Fruit fly (Drosophila melanogaster) whole organism, adult: ENCODE results near the gene elB.
A peak's percentile ranks its signal among the peaks of the same experiment; 100 is the strongest.

Source experiments
- CG11617 ChIP-seq: fragments of 200-800 bp; sonication (Bioruptor generic); optimal IDR thresholded peaks from 2 replicates; lab custom pipeline; 2017; ENCODE audit warnings: mild to moderate bottlenecking, missing biosample characterization, missing genetic modification reagents, missing genetic modification characterization
- CG12768 ChIP-seq: fragments of 200-800 bp; sonication (Bioruptor generic); optimal IDR thresholded peaks from 2 replicates; lab custom pipeline; 2017; ENCODE audit warnings: missing biosample characterization, missing genetic modification characterization, mild to moderate bottlenecking, moderate library complexity, missing genetic modification reagents
- CG14711 ChIP-seq: fragments of 200-800 bp; sonication (Bioruptor generic); optimal IDR thresholded peaks from 2 replicates; lab custom pipeline; 2018; ENCODE audit warnings: missing biosample characterization, mild to moderate bottlenecking, missing genetic modification characterization, moderate library complexity
- CG1620 ChIP-seq: fragments of 200-800 bp; sonication (Bioruptor generic); optimal IDR thresholded peaks from 2 replicates; lab custom pipeline; 2016; ENCODE audit warnings: missing biosample characterization, missing genetic modification characterization
- CG33017 ChIP-seq: fragments of 200-800 bp; sonication (Bioruptor generic); optimal IDR thresholded peaks from 2 replicates; lab custom pipeline; 2018; ENCODE audit warnings: missing biosample characterization, mild to moderate bottlenecking, missing genetic modification characterization, moderate library complexity
- CG5204 ChIP-seq: fragments of 200-800 bp; sonication (Bioruptor generic); optimal IDR thresholded peaks from 2 replicates; lab custom pipeline; 2016; ENCODE audit warnings: missing biosample characterization, missing genetic modification characterization
- CG7045 ChIP-seq: fragments of 200-800 bp; sonication (Bioruptor generic); optimal IDR thresholded peaks from 2 replicates; lab custom pipeline; 2017; ENCODE audit warnings: missing biosample characterization, mild to moderate bottlenecking, missing genetic modification characterization
- CG7101 ChIP-seq: fragments of 200-800 bp; sonication (Bioruptor generic); optimal IDR thresholded peaks from 2 replicates; lab custom pipeline; 2018; ENCODE audit warnings: missing biosample characterization, mild to moderate bottlenecking, missing genetic modification characterization, moderate library complexity
- Clk ChIP-seq: fragments of 200-800 bp; sonication (Bioruptor generic); optimal IDR thresholded peaks from 2 replicates; lab custom pipeline; 2017; ENCODE audit warnings: missing biosample characterization, missing genetic modification characterization
- Crg-1 ChIP-seq: fragments of 200-800 bp; sonication (Bioruptor generic); optimal IDR thresholded peaks from 2 replicates; lab custom pipeline; 2016; ENCODE audit warnings: missing biosample characterization, missing genetic modification characterization
- Hr96 ChIP-seq: fragments of 200-800 bp; sonication (Bioruptor generic); optimal IDR thresholded peaks from 2 replicates; lab custom pipeline; 2016; ENCODE audit warnings: missing biosample characterization, missing genetic modification characterization
- Mnt ChIP-seq: fragments of 200-800 bp; sonication (Bioruptor generic); optimal IDR thresholded peaks from 2 replicates; lab custom pipeline; 2016; ENCODE audit warnings: missing biosample characterization, mild to moderate bottlenecking, missing genetic modification characterization
- bab1 ChIP-seq: fragments of 200-800 bp; sonication (Bioruptor generic); optimal IDR thresholded peaks from 3 replicates; lab custom pipeline; 2019; ENCODE audit warnings: missing biosample characterization, mild to moderate bottlenecking, missing genetic modification characterization, moderate library complexity
- cic ChIP-seq: fragments of 200-800 bp; sonication (Bioruptor generic); optimal IDR thresholded peaks from 2 replicates; lab custom pipeline; 2017; ENCODE audit warnings: missing biosample characterization, mild to moderate bottlenecking, missing genetic modification characterization, moderate library complexity
- cnc ChIP-seq, 2 experiments: fragments of >200 bp; optimal IDR thresholded peaks; 2 replicates each; lab custom pipeline; 2017
- kay ChIP-seq: fragments of 200-800 bp; sonication (Bioruptor generic); peaks from one replicate; lab custom pipeline; 2016; ENCODE audit warnings: missing biosample characterization, missing genetic modification characterization, borderline replicate concordance
- ovo ChIP-seq: fragments of 200-800 bp; sonication (Bioruptor generic); optimal IDR thresholded peaks from 2 replicates; lab custom pipeline; 2016; ENCODE audit warnings: missing biosample characterization, missing genetic modification characterization
- pad ChIP-seq: fragments of 200-800 bp; sonication (Bioruptor generic); optimal IDR thresholded peaks from 3 replicates; lab custom pipeline; 2017; ENCODE audit warnings: missing biosample characterization, missing genetic modification characterization, mild to moderate bottlenecking, moderate library complexity, missing genetic modification reagents
- tj ChIP-seq: fragments of 200-800 bp; sonication (Bioruptor generic); optimal IDR thresholded peaks from 3 replicates; lab custom pipeline; 2017; ENCODE audit warnings: missing biosample characterization, mild to moderate bottlenecking, missing genetic modification characterization, moderate library complexity
- toe ChIP-seq: fragments of 200-800 bp; sonication (Bioruptor generic); optimal IDR thresholded peaks from 2 replicates; lab custom pipeline; 2016; ENCODE audit warnings: missing biosample characterization, missing genetic modification characterization

The elB gene

DNA sequence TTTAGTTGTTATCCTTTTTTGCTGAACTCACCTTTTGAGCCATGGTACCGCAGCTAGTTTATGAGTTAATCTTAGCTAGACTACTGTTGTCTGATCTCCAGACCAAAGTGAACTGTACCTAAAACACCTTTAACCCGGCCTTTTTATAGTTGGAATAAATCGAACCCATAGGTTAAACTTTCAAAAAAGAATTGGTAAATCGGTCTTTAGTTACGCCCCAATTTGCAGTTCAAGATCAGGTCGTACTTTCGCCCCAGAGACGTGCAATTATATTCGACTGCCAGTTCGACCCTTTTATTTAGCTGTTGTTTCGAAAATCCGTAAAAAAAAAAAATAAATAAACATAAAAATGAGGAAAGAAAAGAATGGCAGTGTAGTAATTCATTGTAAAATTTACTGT is 15.7 kb upstream of the elB start, which contains the start of gene Cpr35B:
TSS of gene Cpr35B (minus strand) at position 101 of the 400 bp plus-strand sequence.
- TF ChIP-seq tj (GFP tag; lab: Kevin White, UChicago) (no peak), CG12768 (GFP tag; lab: Kevin White, UChicago) (no peak), toe (no peak), bab1 (GFP tag; lab: Kevin White, UChicago) (no peak), cnc (optimal IDR thresholded peaks at IDR 0.05; lab: Kevin White, UChicago) (no peak), Crg-1 (GFP tag; lab: Kevin White, UChicago) (no peak), CG14711 (tag; lab: Kevin White, UChicago) (no peak), kay (GFP tag; lab: Kevin White, UChicago) (no peak), Hr96 (GFP tag; lab: Kevin White, UChicago) (no peak), cic (no peak), CG5204 (no peak), CG33017 (tag; lab: Kevin White, UChicago) (no peak), ovo (GFP tag; lab: Kevin White, UChicago) (no peak), CG7045 (GFP tag; lab: Kevin White, UChicago) (no peak), CG1620 (GFP tag; lab: Kevin White, UChicago) (no peak), Clk (GFP tag; lab: Kevin White, UChicago) (no peak)

DNA sequence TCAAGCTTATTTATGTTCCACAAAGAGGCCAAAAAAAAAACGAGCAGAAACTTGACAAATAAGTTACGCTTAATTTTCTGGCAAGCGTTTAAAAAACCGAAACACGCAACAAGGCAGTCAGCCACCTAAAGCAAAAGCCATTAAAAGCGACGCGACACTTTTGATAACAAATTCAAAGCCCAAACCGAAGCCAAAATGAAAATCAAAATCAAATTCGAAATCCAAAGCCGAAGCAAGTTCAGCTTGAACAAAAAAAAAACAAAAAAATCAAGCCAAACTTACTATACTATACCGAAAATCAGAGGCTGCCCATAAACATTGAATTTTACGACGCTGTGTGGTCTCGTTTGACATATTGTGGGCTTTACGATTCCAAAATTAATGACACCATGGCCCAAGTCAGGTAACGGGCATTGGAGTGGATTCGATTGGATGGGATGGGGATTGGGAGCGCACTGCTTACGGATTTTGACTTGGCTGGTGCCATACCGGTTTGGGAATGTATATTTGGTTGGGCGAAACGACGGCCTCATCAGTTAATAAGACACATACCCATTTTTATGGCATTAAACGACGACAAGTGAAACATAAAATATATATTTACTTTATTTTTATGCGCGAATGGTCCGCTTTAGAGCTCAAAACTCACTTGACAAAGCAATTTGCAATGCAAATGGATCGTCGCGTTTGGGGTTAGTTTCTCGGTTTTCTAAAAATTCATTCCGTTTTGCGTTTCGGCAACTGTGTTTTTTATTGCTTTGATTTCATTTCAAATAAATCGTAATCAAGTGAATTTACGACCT is 12.9 kb upstream of the elB start:
- TF ChIP-seq cnc (optimal IDR thresholded peaks at IDR 0.05; lab: Kevin White, UChicago) (no peak), CG1620 (GFP tag; lab: Kevin White, UChicago) (no peak), tj (GFP tag; lab: Kevin White, UChicago) (no peak), CG5204 (no peak), CG12768 (GFP tag; lab: Kevin White, UChicago) (no peak), Hr96 (GFP tag; lab: Kevin White, UChicago) (no peak), CG11617 (GFP tag; lab: Kevin White, UChicago) (no peak), kay (GFP tag; lab: Kevin White, UChicago) (no peak), CG14711 (tag; lab: Kevin White, UChicago) (no peak), ovo (GFP tag; lab: Kevin White, UChicago) (no peak)

dm6 chr2L:14417231-14417630 is 7.9 kb upstream of the elB start, which contains the start of gene Pburs:
Gene Pburs (minus strand): TSS chr2L:14417331.
- TF ChIP-seq pad (no peak), Crg-1 (GFP tag; lab: Kevin White, UChicago) (no peak), CG33017 (tag; lab: Kevin White, UChicago) (no peak), bab1 (GFP tag; lab: Kevin White, UChicago) (no peak), CG11617 (GFP tag; lab: Kevin White, UChicago) (no peak)

dm6 chr2L:14414291-14414893 is 5.0 kb upstream of the elB start:
- TF ChIP-seq cnc (optimal IDR thresholded peaks at IDR 0.05; lab: Kevin White, UChicago) (no peak), CG7101 (tag; lab: Kevin White, UChicago) (no peak), CG7045 (GFP tag; lab: Kevin White, UChicago) (no peak), Mnt (no peak), Hr96 (GFP tag; lab: Kevin White, UChicago) (no peak), CG5204 (no peak), CG1620 (GFP tag; lab: Kevin White, UChicago) (no peak), Crg-1 (GFP tag; lab: Kevin White, UChicago) (no peak), kay (GFP tag; lab: Kevin White, UChicago) (no peak), cic (no peak), ovo (GFP tag; lab: Kevin White, UChicago) (no peak)

DNA sequence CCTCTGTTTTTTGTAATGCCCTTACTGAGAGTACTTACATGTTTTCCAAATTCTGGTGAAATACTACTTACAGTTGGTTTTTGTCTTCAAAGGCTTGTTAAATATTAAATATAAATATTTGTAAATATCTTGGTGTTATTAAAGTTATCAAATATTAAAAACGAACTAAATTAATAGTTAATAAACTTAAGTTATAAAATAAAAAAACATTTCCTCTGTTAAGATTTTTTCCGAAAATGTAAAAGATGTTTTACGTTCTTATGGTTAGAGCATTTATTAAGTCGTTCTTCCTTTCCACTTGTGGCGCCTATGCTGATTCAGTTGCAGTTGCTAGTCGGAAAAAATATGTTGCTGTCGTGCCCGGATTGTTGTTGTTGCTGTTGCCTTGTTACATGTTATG is 4.1 kb upstream of the elB start:
- TF ChIP-seq cnc (optimal IDR thresholded peaks at IDR 0.05; lab: Kevin White, UChicago) = no peak
- no peak for TF ChIP-seq CG11617 (GFP tag; lab: Kevin White, UChicago)
- TF ChIP-seq Mnt = no peak
- TF ChIP-seq Crg-1 (GFP tag; lab: Kevin White, UChicago) = no peak
- no peak for TF ChIP-seq bab1 (GFP tag; lab: Kevin White, UChicago)
- TF ChIP-seq ovo (GFP tag; lab: Kevin White, UChicago) = no peak
- TF ChIP-seq CG7101 (tag; lab: Kevin White, UChicago) = no peak
- TF ChIP-seq CG1620 (GFP tag; lab: Kevin White, UChicago) = no peak
- no peak for TF ChIP-seq kay (GFP tag; lab: Kevin White, UChicago)

DNA sequence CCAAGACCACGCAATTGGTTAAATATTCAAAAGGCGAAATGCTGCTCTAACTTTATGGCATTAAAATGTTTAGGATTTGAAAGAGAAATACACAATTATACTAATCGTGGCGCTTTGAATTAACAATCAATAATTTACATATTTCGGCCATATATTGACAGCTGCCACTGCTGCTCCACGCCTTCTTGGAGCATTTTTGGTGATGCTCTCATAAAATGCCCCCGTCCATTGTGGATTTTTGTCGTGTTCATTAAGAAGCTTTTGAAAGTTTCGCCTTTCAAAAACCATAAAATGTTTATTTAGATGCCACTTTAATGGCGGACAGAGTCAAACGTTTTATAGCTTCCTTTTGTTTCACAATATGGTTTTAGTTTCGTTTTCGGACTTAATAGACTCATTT is 1.8 kb upstream of the elB start:
- no peak for TF ChIP-seq CG11617 (GFP tag; lab: Kevin White, UChicago)

- peak; percentile 53 for TF ChIP-seq pad
- no peak for TF ChIP-seq kay (GFP tag; lab: Kevin White, UChicago)
- TF ChIP-seq CG7101 (tag; lab: Kevin White, UChicago) = no peak
- TF ChIP-seq CG14711 (tag; lab: Kevin White, UChicago) = no peak
- TF ChIP-seq ovo (GFP tag; lab: Kevin White, UChicago) = no peak
These were observed 982 bp upstream of the elB start for dm6 chr2L:14410331-14410730.
